Fruit fly (Drosophila melanogaster) Kc167 (cell line): Measurements from ENCODE around the gene red.

ENCODE experiments used
- Myc ChIP-seq: fragments of >200 bp; optimal IDR thresholded peaks from 2 replicates; lab custom pipeline; 2017; ENCODE audit warnings: missing external identifiers
- Sin3A ChIP-seq: fragments of >200 bp; optimal IDR thresholded peaks from 2 replicates; lab custom pipeline; 2018; ENCODE audit warnings: missing external identifiers
- h ChIP-seq: fragments of >200 bp; optimal IDR thresholded peaks from 3 replicates; lab custom pipeline; 2018; ENCODE audit warnings: missing external identifiers
- insv ChIP-seq: fragments of >200 bp; optimal IDR thresholded peaks from 3 replicates; lab custom pipeline; 2018; ENCODE audit warnings: missing external identifiers
- psq ChIP-seq: fragments of >200 bp; optimal IDR thresholded peaks from 2 replicates; lab custom pipeline; 2017; ENCODE audit warnings: missing external identifiers
- ttk ChIP-seq: sonication (Bioruptor generic); optimal IDR thresholded peaks from 2 replicates; lab custom pipeline; 2017; ENCODE audit warnings: missing external identifiers

The red gene

dm6 chr3R:14280324-14280723 is 8.5 kb upstream of the red start:
- TF ChIP-seq insv (no peak), Myc (lab: Kevin White, UChicago) (no peak), h (lab: Kevin White, UChicago) (no peak), ttk (no peak), psq (lab: Kevin White, UChicago) (no peak), Sin3A (lab: Kevin White, UChicago) (no peak)

dm6 chr3R:14282215-14283041 is 6.4 kb upstream of the red start:
- no peak for TF ChIP-seq insv
- TF ChIP-seq psq (lab: Kevin White, UChicago) = no peak
- TF ChIP-seq Myc (lab: Kevin White, UChicago) = no peak
- TF ChIP-seq h (lab: Kevin White, UChicago) = no peak
- no peak for TF ChIP-seq Sin3A (lab: Kevin White, UChicago)
- no peak for TF ChIP-seq ttk

dm6 chr3R:14283042-14283626 is 5.7 kb upstream of the red start:
- TF ChIP-seq insv (no peak), h (lab: Kevin White, UChicago) (no peak), ttk (no peak), psq (lab: Kevin White, UChicago) (no peak), Myc (lab: Kevin White, UChicago) (no peak), Sin3A (lab: Kevin White, UChicago) (no peak)

dm6 chr3R:14283754-14284421 is 5.0 kb upstream of the red start:
- TF ChIP-seq h (lab: Kevin White, UChicago) (no peak), Myc (lab: Kevin White, UChicago) (no peak), insv (no peak), ttk (no peak), Sin3A (lab: Kevin White, UChicago) (no peak), psq (lab: Kevin White, UChicago) (no peak)

dm6 chr3R:14284422-14284760 is 4.5 kb upstream of the red start:
- TF ChIP-seq ttk (no peak), insv (no peak), psq (lab: Kevin White, UChicago) (no peak), h (lab: Kevin White, UChicago) (no peak), Myc (lab: Kevin White, UChicago) (no peak), Sin3A (lab: Kevin White, UChicago) (no peak)

- no peak for TF ChIP-seq insv
Measured at dm6 chr3R:14285059-14285953, 3.6 kb upstream of the red start.

- TF ChIP-seq h (lab: Kevin White, UChicago) = no peak
- TF ChIP-seq insv = no peak
- TF ChIP-seq psq (lab: Kevin White, UChicago) = no peak
- no peak for TF ChIP-seq Myc (lab: Kevin White, UChicago)
- TF ChIP-seq ttk = no peak
- TF ChIP-seq Sin3A (lab: Kevin White, UChicago) = no peak
Measured at dm6 chr3R:14286320-14287190, 2.3 kb upstream of the red start, which contains the start of gene trx. Gene trx (minus strand): TSS chr3R:14286903.

dm6 chr3R:14287980-14288379 is 891 bp upstream of the red start:
- no peak for TF ChIP-seq psq (lab: Kevin White, UChicago)
- no peak for TF ChIP-seq ttk

- TF ChIP-seq h (lab: Kevin White, UChicago) = no peak
- no peak for TF ChIP-seq Sin3A (lab: Kevin White, UChicago)
- TF ChIP-seq insv = no peak
- TF ChIP-seq psq (lab: Kevin White, UChicago) = no peak
- no peak for TF ChIP-seq Myc (lab: Kevin White, UChicago)
- TF ChIP-seq ttk = no peak
Measured at dm6 chr3R:14289958-14290835, 1.3 kb downstream of the red start.

- TF ChIP-seq ttk (no peak), Sin3A (lab: Kevin White, UChicago) (no peak), h (lab: Kevin White, UChicago) (no peak), psq (lab: Kevin White, UChicago) (no peak), insv (no peak), Myc (lab: Kevin White, UChicago) (no peak)
Measured at dm6 chr3R:14291431-14291830, 2.6 kb downstream of the red start.
